Worm (Caenorhabditis elegans) whole organism, L4 larva: ENCODE data around the gene exl-1.

Experiments used
- R02D3.7 ChIP-seq: fragments of 150-350 bp; sonication (generic microtip); optimal IDR thresholded peaks from 3 replicates; lab custom pipeline; 2014; ENCODE audit warnings: missing biosample characterization, missing genetic modification characterization
- lsy-2 ChIP-seq, 2 experiments: fragments of 150-350 bp in 1 of 2; sonication (generic microtip) in 1 of 2; optimal IDR thresholded peaks; 2 replicates each; lab custom pipeline; 2014 to 2017; ENCODE audit warnings: missing biosample characterization in 2 of 2, missing genetic modification characterization in 2 of 2
- nhr-28 ChIP-seq: fragments of 150-350 bp; optimal IDR thresholded peaks from 2 replicates; lab custom pipeline; 2014; ENCODE audit warnings: missing biosample characterization, missing genetic modification characterization
- nhr-77 ChIP-seq: fragments of 150-350 bp; optimal IDR thresholded peaks from 2 replicates; lab custom pipeline; 2014; ENCODE audit warnings: missing biosample characterization, missing genetic modification characterization
- snpc-1.2 ChIP-seq: fragments of 200-800 bp; sonication (Bioruptor generic); IDR thresholded peaks from 2 replicates; pipeline ENCODE4 v1.3.6; 2022; ENCODE audit warnings: missing genetic modification reagents, missing genetic modification characterization, missing compliant biosample characterization
- unc-62 ChIP-seq, 3 experiments: fragments of 150-350 bp in 1 of 3; sonication (generic microtip); optimal IDR thresholded peaks in 2 of 3; peaks in 1 of 3; 1 replicate in 1 of 3; 2 replicates in 2 of 3; lab custom pipeline; 2014 to 2017; ENCODE audit warnings: missing biosample characterization in 3 of 3, missing genetic modification characterization in 3 of 3, missing genetic modification reagents in 3 of 3, missing genotype in 1 of 3
- zfp-2 ChIP-seq: sonication (generic microtip); optimal IDR thresholded peaks from 2 replicates; lab custom pipeline; 2016; ENCODE audit warnings: mild to moderate bottlenecking, missing genetic modification characterization, missing compliant biosample characterization

DNA sequence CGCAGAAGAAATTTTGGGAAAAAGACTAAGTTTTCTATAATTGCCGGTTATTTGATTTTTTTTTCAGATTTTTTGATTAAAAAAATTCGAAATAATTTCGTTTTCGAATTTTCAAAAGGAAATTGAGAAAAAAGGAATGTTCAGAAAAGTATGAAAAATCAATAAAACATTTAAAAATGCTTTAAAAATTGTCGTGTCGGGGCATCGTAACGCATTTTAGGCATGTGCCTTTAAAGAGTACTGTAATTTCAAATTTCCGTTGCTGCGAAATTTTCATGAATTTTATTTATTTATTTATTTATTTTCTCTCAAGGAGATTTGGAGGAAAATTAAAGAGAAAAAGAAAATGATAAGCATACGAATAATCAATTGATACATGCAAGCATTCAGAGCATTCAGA is 434 bp upstream of the exl-1 start:
- TF ChIP-seq lsy-2 (tag; optimal IDR thresholded peaks at IDR 0.05; lab: Kevin White, UChicago), result no peak
- no peak for TF ChIP-seq unc-62 (GFP tag; optimal IDR thresholded peaks at IDR 0.05 in 1 of 2; lab: Kevin White, UChicago)
- no peak for TF ChIP-seq unc-62 (tag; optimal IDR thresholded peaks at IDR 0.05; lab: Kevin White, UChicago)
- TF ChIP-seq nhr-28 (tag; lab: Kevin White, UChicago), result no peak
- no peak for TF ChIP-seq R02D3.7 (tag; lab: Kevin White, UChicago)
- TF ChIP-seq nhr-77 (tag; lab: Kevin White, UChicago), result no peak
- no peak for TF ChIP-seq snpc-1.2 (GFP tag; lab: Robert Waterston, UW)
- no peak for TF ChIP-seq zfp-2 (tag; lab: Kevin White, UChicago)
